Worm (Caenorhabditis elegans): ENCODE data around the gene acl-2.

The acl-2 gene

ce11 chrV:9980731-9981483 is 50.0 kb downstream of the acl-2 start, which contains the start of the genes ruvb-1 and tofu-1:
TSS of gene ruvb-1 (minus strand) at chrV:9980802.
TSS of gene tofu-1 (plus strand) at chrV:9981147.
- TF ChIP-seq ham-2 (GFP tag; optimal IDR thresholded peaks at IDR 0.05) (peak; percentile 19), ces-1 (GFP tag; optimal IDR thresholded peaks at IDR 0.05) (peak; percentile 28), sptf-1 (tag; optimal IDR thresholded peaks at IDR 0.05) (peak; percentile 50), cnd-1 (tag; optimal IDR thresholded peaks at IDR 0.05) (peak; percentile 12), mep-1 (tag; optimal IDR thresholded peaks at IDR 0.05) (peak; percentile 34), lin-13 (tag; optimal IDR thresholded peaks at IDR 0.05) (peak; percentile 24), unc-120 (tag; optimal IDR thresholded peaks at IDR 0.05; ENCODE audit: poor library complexity, severe bottlenecking) (peak; percentile 28), lsy-2 (tag; optimal IDR thresholded peaks at IDR 0.05) (peak; percentile 27)

- TF ChIP-seq drap-1 (GFP tag; optimal IDR thresholded peaks at IDR 0.05): no peak
- TF ChIP-seq ces-1 (GFP tag; optimal IDR thresholded peaks at IDR 0.05): peak; percentile 46
- no peak for TF ChIP-seq ceh-43 (GFP tag; optimal IDR thresholded peaks at IDR 0.05)
Observed at ce11 chrV:9978425-9978824, 52.5 kb downstream of the acl-2 start.
